Fruit fly (Drosophila melanogaster): Measurements from ENCODE around the gene CG33290.
A peak's percentile ranks its signal among the peaks of the same experiment; 100 is the strongest.
"Not testable (repeated sequence)": the region's sequence is repeated elsewhere in the genome, so short reads cannot be mapped to it uniquely, and the experiment has no call there.

CG33290 gene

DNA sequence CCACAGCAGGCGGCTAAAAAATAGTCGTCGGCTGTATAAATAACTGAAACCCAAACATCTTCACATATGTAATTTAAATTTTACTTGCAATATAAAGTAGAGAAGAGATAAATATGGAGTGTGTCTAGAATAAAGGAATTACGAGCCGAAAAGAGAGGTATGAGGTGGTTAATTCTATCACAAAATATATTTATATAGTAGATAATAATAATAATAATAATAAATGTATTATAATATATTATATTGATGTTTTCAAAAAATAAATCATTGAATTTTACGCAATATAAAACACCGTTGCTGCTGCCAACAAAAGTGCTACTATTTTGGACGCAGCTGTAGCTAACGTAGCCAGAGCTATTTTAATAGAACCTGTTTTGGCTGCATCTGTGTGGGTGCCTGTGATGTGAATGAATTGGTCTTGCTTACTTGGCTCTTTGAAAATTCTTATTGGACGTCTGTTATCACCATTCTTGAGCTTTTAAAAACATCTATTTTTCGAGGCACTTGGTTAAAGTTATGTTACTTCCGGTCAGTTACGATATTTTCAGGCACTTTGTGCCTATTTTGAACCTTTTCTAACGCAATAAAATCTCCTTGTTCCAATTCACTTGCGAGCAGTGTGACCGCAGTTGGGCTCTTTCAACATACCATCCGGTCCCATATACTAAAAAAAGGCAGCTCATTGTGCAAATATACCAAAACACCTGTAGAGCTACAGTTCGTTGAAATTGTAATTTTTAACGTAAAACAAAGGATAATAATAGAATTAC lies 45.1 kb upstream of the CG33290 start, which contains the start of gene Hr78 (continued):
- peak; percentile 79 for TF ChIP-seq ATbp (GFP tag; optimal IDR thresholded peaks at IDR 0.05)
- no peak for TF ChIP-seq NC2β (GFP tag; optimal IDR thresholded peaks at IDR 0.05)
- no peak; the same call in 2 of the 3 replicates for TF ChIP-seq ase (GFP tag; IDR thresholded peaks at IDR 0.05)
- TF ChIP-seq dmrt99B (tag; optimal IDR thresholded peaks at IDR 0.05): peak; percentile 90
- peak; percentile 10 for TF ChIP-seq Max (GFP tag; optimal IDR thresholded peaks at IDR 0.05)
- peak; percentile 74 for TF ChIP-seq CG15601 (tag; optimal IDR thresholded peaks at IDR 0.05)
- peak; percentile 47 for TF ChIP-seq CG15011 (GFP tag; optimal IDR thresholded peaks at IDR 0.05)
- no peak for TF ChIP-seq mam (GFP tag; optimal IDR thresholded peaks at IDR 0.05)
- TF ChIP-seq CG14014 (GFP tag; IDR thresholded peaks at IDR 0.05): peak; percentile 68
- TF ChIP-seq CG10147 (GFP tag; optimal IDR thresholded peaks at IDR 0.05): peak; percentile 84
- TF ChIP-seq CG17359 (tag; optimal IDR thresholded peaks at IDR 0.05): peak; percentile 82
- TF ChIP-seq CG8290 (GFP tag; optimal IDR thresholded peaks at IDR 0.05): no peak
- peak; percentile 3 to 38 for TF ChIP-seq CG8290 (tag; optimal IDR thresholded peaks at IDR 0.05)
- peak; percentile 51; the same call in 2 of the 3 replicates for TF ChIP-seq CG34422 (GFP tag; IDR thresholded peaks at IDR 0.05)
- peak; percentile 28; the same call in 1 of the 2 replicates for TF ChIP-seq CG9215 (GFP tag; IDR thresholded peaks at IDR 0.05)
- peak; percentile 89 for TF ChIP-seq CG7839 (tag; optimal IDR thresholded peaks at IDR 0.05)

DNA sequence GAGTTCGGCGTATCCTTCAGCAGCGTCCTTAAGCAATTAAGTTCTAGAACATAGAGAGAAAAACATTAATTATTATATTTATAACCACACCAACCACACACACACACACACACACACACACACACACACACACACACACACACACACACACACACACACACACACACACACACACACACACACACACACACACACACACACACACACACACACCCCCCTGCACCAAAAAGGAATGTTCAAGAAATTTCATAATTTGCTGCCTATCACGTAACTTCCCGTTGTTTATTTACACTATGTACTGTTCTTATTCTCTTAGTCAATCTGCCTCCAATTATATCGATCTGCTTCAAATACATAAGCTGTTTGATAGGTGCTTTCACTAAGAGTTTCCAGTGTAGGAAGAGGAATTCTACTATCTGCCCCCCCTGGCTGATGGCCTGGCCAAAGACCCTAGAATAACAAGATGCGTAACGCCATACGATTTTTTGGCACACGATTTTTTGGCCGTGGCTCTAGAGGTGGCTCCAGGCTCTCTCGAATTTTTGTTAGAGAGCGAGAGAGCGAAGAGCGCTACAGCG lies 43.6 kb upstream of the CG33290 start:
- TF ChIP-seq slbo (GFP tag; IDR thresholded peaks at IDR 0.05) (peak; percentile 46), Med (GFP tag) (peak; percentile 56), Dfd (GFP tag; optimal IDR thresholded peaks at IDR 0.05) (peak in 1 of 2 experiments; percentile 69), CG10543 (GFP tag; optimal IDR thresholded peaks at IDR 0.05) (peak; percentile 14), Pdp1 (GFP tag; optimal IDR thresholded peaks at IDR 0.05) (peak in 1 of 2 experiments; percentile 40), Trl (optimal IDR thresholded peaks at IDR 0.05) (peak in 1 of 2 experiments; percentile 33), sd (tag; optimal IDR thresholded peaks at IDR 0.05) (peak; percentile 51), CG13894 (tag; optimal IDR thresholded peaks at IDR 0.05) (peak; percentile 4), CG6689 (GFP tag; IDR thresholded peaks at IDR 0.05) (0 out of 2 replicates have a peak, but pooled peaks have one; percentile 6), D19A (tag; optimal IDR thresholded peaks at IDR 0.05) (peak; percentile 80), CG12769 (tag; optimal IDR thresholded peaks at IDR 0.05) (peak; percentile 33), CG8290 (tag; optimal IDR thresholded peaks at IDR 0.05) (peak in 1 of 2 experiments; percentile 8), Gug (GFP tag; IDR thresholded peaks at IDR 0.05) (0 out of 4 replicates have a peak, but pooled peaks have one; percentile 23), chm (GFP tag; IDR thresholded peaks at IDR 0.05) (0 out of 2 replicates have a peak, but pooled peaks have one; percentile 33), CG9932 (GFP tag; IDR thresholded peaks at IDR 0.05) (peak; percentile 29; the same call in 1 of the 2 replicates), sug (tag; optimal IDR thresholded peaks at IDR 0.05) (peak; percentile 84), cg (GFP tag; optimal IDR thresholded peaks at IDR 0.05) (peak; percentile 71)
- TF ChIP-seq Trl, CG8290 (GFP tag; optimal IDR thresholded peaks at IDR 0.05): not testable (repeated sequence)

DNA sequence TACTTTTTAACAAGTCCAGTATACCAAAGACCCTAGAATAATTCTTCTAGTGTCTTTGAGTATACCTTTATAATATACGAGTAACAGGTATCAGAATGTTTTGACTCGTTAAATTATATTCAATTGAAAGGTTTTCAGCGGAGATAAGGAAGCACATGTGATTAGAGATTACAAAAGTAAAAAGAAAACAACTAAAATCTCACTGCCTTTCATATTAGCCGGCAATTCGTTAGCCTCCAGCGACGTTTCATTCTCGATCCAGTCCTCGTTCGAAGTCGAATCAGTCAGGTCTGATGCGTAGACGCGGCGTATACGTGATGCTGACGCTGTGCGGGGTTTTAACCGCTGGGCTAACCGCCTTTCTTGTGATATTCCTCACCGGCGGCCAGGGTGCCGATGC lies 41.0 kb upstream of the CG33290 start, which contains the start of gene Est-Q:
Gene Est-Q (plus strand): TSS at position 250 of the 400 bp plus-strand sequence.
- TF ChIP-seq CG11560 (tag; IDR thresholded peaks at IDR 0.05): no peak
- no peak for TF ChIP-seq tgo (GFP tag; IDR thresholded peaks at IDR 0.05)
- TF ChIP-seq CG6791 (GFP tag; IDR thresholded peaks at IDR 0.05; ENCODE audit: partially characterized antibody): no peak
- TF ChIP-seq D19B (GFP tag; optimal IDR thresholded peaks at IDR 0.05): peak; percentile 46
- TF ChIP-seq emc (GFP tag; optimal IDR thresholded peaks at IDR 0.05): no peak
- TF ChIP-seq CG32767 (GFP tag; IDR thresholded peaks at IDR 0.05): no peak
- TF ChIP-seq run (tag; optimal IDR thresholded peaks at IDR 0.05): no peak
- TF ChIP-seq sug (tag; optimal IDR thresholded peaks at IDR 0.05): peak; percentile 26
- TF ChIP-seq pan (optimal IDR thresholded peaks at IDR 0.05): no peak
- no peak for TF ChIP-seq pan (GFP tag; optimal IDR thresholded peaks at IDR 0.05 in 1 of 2, IDR thresholded peaks at IDR 0.05 in 1 of 2)
- TF ChIP-seq sens (GFP tag): peak; percentile 6
- TF ChIP-seq CG34376 (GFP tag; optimal IDR thresholded peaks at IDR 0.05): no peak

Measured in whole organism, embryonic.